Worm (Caenorhabditis elegans) whole organism, young adult: ENCODE measurements around the gene srz-32.

ENCODE experiments used
- C17E4.6 ChIP-seq: fragments of 200-800 bp; sonication (Bioruptor generic); IDR thresholded peaks from 2 replicates; pipeline ENCODE4 v1.3.6; 2022; ENCODE audit warnings: missing genetic modification reagents, missing genetic modification characterization, missing compliant biosample characterization
- D2030.7 ChIP-seq: fragments of 200-800 bp; sonication (Bioruptor generic); IDR thresholded peaks from 2 replicates; pipeline ENCODE4 v1.3.6; 2022; ENCODE audit warnings: missing genetic modification reagents, missing genetic modification characterization, missing compliant biosample characterization
- F23B12.7 ChIP-seq: sonication (generic microtip); optimal IDR thresholded peaks from 2 replicates; lab custom pipeline; 2017; ENCODE audit warnings: missing genetic modification characterization, mild to moderate bottlenecking, missing compliant biosample characterization, antibody characterized with exemption, moderate library complexity; ENCODE audit not compliant: insufficient read depth
- F33H1.4 ChIP-seq: fragments of 200-800 bp; sonication (Bioruptor generic); IDR thresholded peaks from 2 replicates; pipeline ENCODE4 v1.3.6; 2022; ENCODE audit warnings: missing genetic modification reagents, missing genetic modification characterization, missing compliant biosample characterization
- K11D2.4 ChIP-seq: fragments of 200-800 bp; sonication (Bioruptor generic); IDR thresholded peaks from 2 replicates; pipeline ENCODE4 v1.3.6; 2022; ENCODE audit warnings: missing genetic modification reagents, missing genetic modification characterization, missing compliant biosample characterization
- Y95B8A.8 ChIP-seq: fragments of 200-800 bp; sonication (Bioruptor generic); IDR thresholded peaks from 2 replicates; pipeline ENCODE4 v1.3.6; 2022; ENCODE audit warnings: missing genetic modification reagents, missing genetic modification characterization, missing compliant biosample characterization
- athp-1 ChIP-seq: sonication (generic microtip); optimal IDR thresholded peaks from 2 replicates; lab custom pipeline; 2017; ENCODE audit warnings: mild to moderate bottlenecking, missing genetic modification characterization, missing compliant biosample characterization
- attf-3 ChIP-seq: fragments of 200-800 bp; sonication (Bioruptor generic); conservative IDR thresholded peaks from 2 replicates; pipeline ENCODE4 v1.3.6; 2022; ENCODE audit warnings: missing genetic modification reagents, missing genetic modification characterization, missing compliant biosample characterization
- bed-2 ChIP-seq: fragments of 200-800 bp; sonication (Bioruptor generic); IDR thresholded peaks from 2 replicates; pipeline ENCODE4 v1.3.6; 2022; ENCODE audit warnings: missing genetic modification reagents, missing genetic modification characterization, missing compliant biosample characterization
- cebp-1 ChIP-seq, 2 experiments: fragments of 200-800 bp in 1 of 2; sonication (Bioruptor generic) in 1 of 2; sonication (generic microtip) in 1 of 2; IDR thresholded peaks in 1 of 2; optimal IDR thresholded peaks in 1 of 2; 2 replicates each; pipeline versions ENCODE4 v1.3.6 to Lab custom; 2017 to 2022; ENCODE audit warnings: missing compliant biosample characterization in 2 of 2, missing genetic modification characterization in 2 of 2, mild to moderate bottlenecking in 1 of 2, missing genetic modification reagents in 1 of 2, moderate library complexity in 1 of 2
- ceh-100 ChIP-seq: fragments of 200-800 bp; sonication (Bioruptor generic); IDR thresholded peaks from 2 replicates; pipeline ENCODE4 v1.3.6; 2022; ENCODE audit warnings: missing genetic modification reagents, missing genetic modification characterization, missing compliant biosample characterization
- ceh-27 ChIP-seq: fragments of 200-800 bp; sonication (Bioruptor generic); optimal IDR thresholded peaks from 2 replicates; lab custom pipeline; 2018; ENCODE audit warnings: mild to moderate bottlenecking, missing genetic modification characterization, moderate library complexity, missing compliant biosample characterization
- ceh-58 ChIP-seq: fragments of 200-800 bp; sonication (Bioruptor generic); IDR thresholded peaks from 2 replicates; pipeline ENCODE4 v1.3.6; 2022; ENCODE audit warnings: missing genetic modification characterization, missing compliant biosample characterization
- dox-1 ChIP-seq: fragments of 200-800 bp; sonication (Bioruptor generic); IDR thresholded peaks from 2 replicates; pipeline ENCODE4 v1.3.6; 2022; ENCODE audit warnings: missing genetic modification reagents, missing genetic modification characterization, missing compliant biosample characterization
- dpl-1 ChIP-seq: fragments of 150-350 bp; optimal IDR thresholded peaks from 2 replicates; lab custom pipeline; 2014; ENCODE audit warnings: missing biosample characterization, missing genetic modification reagents, missing genetic modification characterization
- efl-1 ChIP-seq: fragments of 150-350 bp; optimal IDR thresholded peaks from 2 replicates; lab custom pipeline; 2014; ENCODE audit warnings: missing biosample characterization, missing genetic modification reagents, missing genetic modification characterization
- egrh-3 ChIP-seq: fragments of 200-800 bp; sonication (Bioruptor generic); IDR thresholded peaks from 2 replicates; pipeline ENCODE4 v1.3.6; 2022; ENCODE audit warnings: missing genetic modification reagents, missing genetic modification characterization, missing compliant biosample characterization
- hlh-26 ChIP-seq: fragments of 200-800 bp; sonication (Bioruptor generic); conservative IDR thresholded peaks from 2 replicates; pipeline ENCODE4 v1.3.6; 2022; ENCODE audit warnings: missing genetic modification reagents, missing genetic modification characterization, missing compliant biosample characterization
- hmg-1.2 ChIP-seq: fragments of 200-800 bp; sonication (Bioruptor generic); IDR thresholded peaks from 2 replicates; pipeline ENCODE4 v1.3.6; 2022; ENCODE audit warnings: missing genetic modification reagents, missing genetic modification characterization, missing compliant biosample characterization
- hsf-1 ChIP-seq: fragments of 200-800 bp; sonication (Bioruptor generic); IDR thresholded peaks from 2 replicates; pipeline ENCODE4 v1.3.6; 2022; ENCODE audit warnings: missing genetic modification reagents, missing genetic modification characterization, missing compliant biosample characterization
- lin-26 ChIP-seq: fragments of 200-800 bp; sonication (Bioruptor generic); IDR thresholded peaks from 2 replicates; pipeline ENCODE4 v1.3.6; 2022; ENCODE audit warnings: missing genetic modification reagents, missing genetic modification characterization, missing compliant biosample characterization
- lin-35 ChIP-seq, 3 experiments: fragments of 150-350 bp in 2 of 3; sonication (generic microtip) in 1 of 3; optimal IDR thresholded peaks; 2 replicates each; lab custom pipeline; 2014 to 2018; ENCODE audit warnings: missing biosample characterization in 3 of 3, missing genetic modification characterization in 3 of 3, missing genetic modification reagents in 3 of 3
- lin-54 ChIP-seq: fragments of 200-800 bp; sonication (Bioruptor generic); optimal IDR thresholded peaks from 2 replicates; lab custom pipeline; 2018; ENCODE audit warnings: mild to moderate bottlenecking, missing genetic modification characterization, missing compliant biosample characterization
- lsl-1 ChIP-seq: fragments of 200-800 bp; sonication (Bioruptor generic); optimal IDR thresholded peaks from 2 replicates; lab custom pipeline; 2018; ENCODE audit warnings: mild to moderate bottlenecking, missing genetic modification characterization, moderate library complexity, missing compliant biosample characterization
- madf-3 ChIP-seq: fragments of 200-800 bp; sonication (Bioruptor generic); IDR thresholded peaks from 2 replicates; pipeline ENCODE4 v1.3.6; 2022; ENCODE audit warnings: missing genetic modification reagents, missing genetic modification characterization, missing compliant biosample characterization
- mcd-1 ChIP-seq: fragments of 200-800 bp; sonication (Bioruptor generic); IDR thresholded peaks from 2 replicates; pipeline ENCODE4 v1.3.6; 2022; ENCODE audit warnings: missing genetic modification reagents, missing genetic modification characterization, missing compliant biosample characterization
- mel-28 ChIP-seq: sonication (generic microtip); optimal IDR thresholded peaks from 2 replicates; lab custom pipeline; 2016; ENCODE audit warnings: borderline replicate concordance, mild to moderate bottlenecking, missing genetic modification characterization, missing compliant biosample characterization
- nhr-120 ChIP-seq: fragments of 200-800 bp; sonication (Bioruptor generic); IDR thresholded peaks from 2 replicates; pipeline ENCODE4 v1.3.6; 2022; ENCODE audit warnings: missing genetic modification characterization, missing compliant biosample characterization
- repo-1 ChIP-seq: sonication (generic microtip); optimal IDR thresholded peaks from 2 replicates; lab custom pipeline; 2017; ENCODE audit warnings: mild to moderate bottlenecking, missing genetic modification characterization, missing compliant biosample characterization
- tbp1 ChIP-seq: fragments of 200-800 bp; sonication (Bioruptor generic); optimal IDR thresholded peaks from 2 replicates; lab custom pipeline; 2018; ENCODE audit warnings: mild to moderate bottlenecking, missing genetic modification characterization, missing compliant biosample characterization
- tbx-9 ChIP-seq: sonication (generic microtip); optimal IDR thresholded peaks from 2 replicates; lab custom pipeline; 2016; ENCODE audit warnings: borderline replicate concordance, missing genetic modification characterization, inconsistent platforms, missing compliant biosample characterization
- zfh-2 ChIP-seq: fragments of 200-800 bp; sonication (Bioruptor generic); conservative IDR thresholded peaks from 2 replicates; pipeline ENCODE4 v1.3.6; 2022; ENCODE audit warnings: missing genetic modification reagents, missing genetic modification characterization, missing compliant biosample characterization
- ztf-28 ChIP-seq: fragments of 200-800 bp; sonication (Bioruptor generic); IDR thresholded peaks from 2 replicates; pipeline ENCODE4 v1.3.6; 2022; ENCODE audit warnings: missing genetic modification reagents, missing genetic modification characterization, missing compliant biosample characterization

The srz-32 gene

ce11 chrIV:3398078-3398477 lies 38.0 kb upstream of the srz-32 start:
- TF ChIP-seq ceh-100 (GFP tag; lab: Robert Waterston, UW): no peak
- 0 out of 2 replicates have a peak, but pooled peaks have one; percentile 26 for TF ChIP-seq bed-2 (GFP tag; lab: Robert Waterston, UW)
- TF ChIP-seq egrh-3 (GFP tag; lab: Robert Waterston, UW): peak; percentile 50; the same call in 1 of the 2 replicates
- peak; percentile 62; the same call in 1 of the 2 replicates for TF ChIP-seq zfh-2

- peak; percentile 25 for TF ChIP-seq dpl-1 (GFP tag; lab: Kevin White, UChicago)
- no peak for TF ChIP-seq hlh-26 (GFP tag; lab: Robert Waterston, UW)
- no peak for TF ChIP-seq K11D2.4 (GFP tag; lab: Robert Waterston, UW)
- no peak for TF ChIP-seq nhr-120 (GFP tag; lab: Robert Waterston, UW)
- TF ChIP-seq F23B12.7 (tag; lab: Kevin White, UChicago): no peak
- TF ChIP-seq mcd-1 (GFP tag; lab: Robert Waterston, UW): peak; percentile 65
- TF ChIP-seq cebp-1 (GFP tag; IDR thresholded peaks at IDR 0.05; lab: Robert Waterston, UW): no peak
- TF ChIP-seq cebp-1 (tag; optimal IDR thresholded peaks at IDR 0.05; lab: Kevin White, UChicago): peak; percentile 8
- peak; percentile 78 for TF ChIP-seq lsl-1 (GFP tag; lab: Kevin White, UChicago)
- TF ChIP-seq efl-1 (GFP tag; lab: Kevin White, UChicago): peak; percentile 34
- TF ChIP-seq tbp1 (GFP tag; lab: Kevin White, UChicago): peak; percentile 10
- peak; percentile 56; the same call in 1 of the 2 replicates for TF ChIP-seq dox-1
- TF ChIP-seq hmg-1.2 (GFP tag; lab: Robert Waterston, UW): peak; percentile 25; the same call in 1 of the 2 replicates
Observed at ce11 chrIV:3399015-3399722, 37.0 kb upstream of the srz-32 start, which contains the start of the genes dyf-3 and pdhb-1. Gene dyf-3 (minus strand): TSS chrIV:3399231. Gene pdhb-1 (plus strand): TSS chrIV:3399672.

ce11 chrIV:3400941-3401340 lies 35.2 kb upstream of the srz-32 start:
- TF ChIP-seq tbx-9 (tag; lab: Kevin White, UChicago) (no peak), madf-3 (no peak), attf-3 (GFP tag; lab: Robert Waterston, UW) (no peak), nhr-120 (GFP tag; lab: Robert Waterston, UW) (no peak), ceh-27 (no peak), hsf-1 (GFP tag; lab: Robert Waterston, UW) (no peak), ztf-28 (GFP tag; lab: Robert Waterston, UW) (no peak), lin-35 (GFP tag; optimal IDR thresholded peaks at IDR 0.05; lab: Kevin White, UChicago) (no peak), lin-26 (GFP tag; lab: Robert Waterston, UW) (no peak), ceh-58 (GFP tag; lab: Robert Waterston, UW) (no peak), lin-54 (GFP tag; lab: Kevin White, UChicago) (no peak), repo-1 (tag; lab: Kevin White, UChicago) (no peak), F33H1.4 (GFP tag; lab: Robert Waterston, UW) (no peak), mel-28 (tag; lab: Kevin White, UChicago) (no peak)

- no peak for TF ChIP-seq Y95B8A.8 (GFP tag; lab: Robert Waterston, UW)
- no peak for TF ChIP-seq athp-1 (tag; lab: Kevin White, UChicago)
- TF ChIP-seq egrh-3 (GFP tag; lab: Robert Waterston, UW): no peak
- no peak for TF ChIP-seq D2030.7 (GFP tag; lab: Robert Waterston, UW)
- TF ChIP-seq ceh-100 (GFP tag; lab: Robert Waterston, UW): no peak
- no peak for TF ChIP-seq C17E4.6
Observed at ce11 chrIV:3415383-3415782, 20.7 kb upstream of the srz-32 start, which contains the start of gene lgc-9. Gene lgc-9 (plus strand): TSS chrIV:3415683.
